Fruit fly (Drosophila melanogaster) whole organism, prepupa: Measurements from ENCODE around the gene CG11674.

Source experiments
- Blimp-1 ChIP-seq: fragments of 200-800 bp; sonication (Bioruptor generic); optimal IDR thresholded peaks from 3 replicates; lab custom pipeline; 2017; ENCODE audit warnings: missing biosample characterization, missing genetic modification characterization, mild to moderate bottlenecking, moderate library complexity, missing genetic modification reagents
- CG10631 ChIP-seq: fragments of 200-800 bp; sonication (Bioruptor generic); optimal IDR thresholded peaks from 2 replicates; lab custom pipeline; 2016; ENCODE audit warnings: missing biosample characterization, missing genetic modification characterization
- CG10669 ChIP-seq: fragments of 200-800 bp; sonication (Bioruptor generic); optimal IDR thresholded peaks from 3 replicates; lab custom pipeline; 2018; ENCODE audit warnings: missing biosample characterization, mild to moderate bottlenecking, missing genetic modification characterization, moderate library complexity
- CG11294 ChIP-seq: fragments of 200-800 bp; sonication (Bioruptor generic); IDR thresholded peaks from 2 replicates; pipeline ENCODE4 v1.3.6; 2022; ENCODE audit warnings: missing biosample characterization, missing genetic modification characterization
- CG11902 ChIP-seq: fragments of 200-800 bp; sonication (Bioruptor generic); optimal IDR thresholded peaks from 3 replicates; lab custom pipeline; 2016; ENCODE audit warnings: missing biosample characterization, missing genetic modification characterization
- CG15336 ChIP-seq: fragments of 200-800 bp; sonication (Bioruptor generic); IDR thresholded peaks from 2 replicates; pipeline ENCODE4 v1.3.6; 2022; ENCODE audit warnings: missing biosample characterization, missing genetic modification characterization
- CG1621 ChIP-seq: fragments of 200-800 bp; sonication (Bioruptor generic); optimal IDR thresholded peaks from 3 replicates; lab custom pipeline; 2018; ENCODE audit warnings: missing biosample characterization, mild to moderate bottlenecking, missing genetic modification characterization
- CG16779 ChIP-seq: fragments of 200-800 bp; sonication (Bioruptor generic); optimal IDR thresholded peaks from 3 replicates; lab custom pipeline; 2017; ENCODE audit warnings: missing biosample characterization, mild to moderate bottlenecking, missing genetic modification characterization
- CG3032 ChIP-seq: fragments of 200-800 bp; optimal IDR thresholded peaks from 2 replicates; lab custom pipeline; 2019; ENCODE audit warnings: missing biosample characterization, mild to moderate bottlenecking, missing genetic modification characterization, moderate library complexity
- CG31627 ChIP-seq: fragments of 200-800 bp; sonication (Bioruptor generic); optimal IDR thresholded peaks from 3 replicates; lab custom pipeline; 2016; ENCODE audit warnings: missing biosample characterization, missing genetic modification characterization
- CG32006 ChIP-seq: fragments of 200-800 bp; sonication (Bioruptor generic); optimal IDR thresholded peaks from 3 replicates; lab custom pipeline; 2017; ENCODE audit warnings: missing biosample characterization, mild to moderate bottlenecking, missing genetic modification characterization
- CG3919 ChIP-seq: fragments of 200-800 bp; sonication (Bioruptor generic); optimal IDR thresholded peaks from 3 replicates; lab custom pipeline; 2016; ENCODE audit warnings: missing biosample characterization, missing genetic modification characterization
- CG4318 ChIP-seq: fragments of 200-800 bp; sonication (Bioruptor generic); optimal IDR thresholded peaks from 3 replicates; lab custom pipeline; 2017; ENCODE audit warnings: missing biosample characterization, mild to moderate bottlenecking, missing genetic modification characterization
- CG6163 ChIP-seq: fragments of 200-800 bp; sonication (Bioruptor generic); IDR thresholded peaks from 3 replicates; pipeline ENCODE4 v1.3.6; 2022; ENCODE audit warnings: missing biosample characterization, missing genetic modification characterization
- CG6276 ChIP-seq: fragments of 200-800 bp; sonication (Bioruptor generic); optimal IDR thresholded peaks from 2 replicates; lab custom pipeline; 2017; ENCODE audit warnings: missing biosample characterization, mild to moderate bottlenecking, missing genetic modification characterization
- CG6792 ChIP-seq: fragments of 200-800 bp; sonication (Bioruptor generic); optimal IDR thresholded peaks from 3 replicates; lab custom pipeline; 2016; ENCODE audit warnings: missing biosample characterization, missing genetic modification characterization
- CG6808 ChIP-seq: fragments of 200-800 bp; sonication (Bioruptor generic); optimal IDR thresholded peaks from 3 replicates; lab custom pipeline; 2017; ENCODE audit warnings: missing biosample characterization, missing genetic modification characterization, mild to moderate bottlenecking, moderate library complexity, missing genetic modification reagents
- CG6854 ChIP-seq: fragments of 200-800 bp; sonication (Bioruptor generic); optimal IDR thresholded peaks from 2 replicates; lab custom pipeline; 2017; ENCODE audit warnings: missing biosample characterization, mild to moderate bottlenecking, missing genetic modification characterization
- CG7368 ChIP-seq: fragments of 200-800 bp; sonication (Bioruptor generic); optimal IDR thresholded peaks from 3 replicates; lab custom pipeline; 2016; ENCODE audit warnings: missing biosample characterization, missing genetic modification characterization
- CG8632 ChIP-seq: fragments of 200-800 bp; sonication (Bioruptor generic); optimal IDR thresholded peaks from 3 replicates; lab custom pipeline; 2016; ENCODE audit warnings: missing biosample characterization, missing genetic modification characterization
- CG9139 ChIP-seq: fragments of 200-800 bp; sonication (Bioruptor generic); optimal IDR thresholded peaks from 3 replicates; lab custom pipeline; 2017; ENCODE audit warnings: missing biosample characterization, mild to moderate bottlenecking, missing genetic modification characterization
- Eip75B ChIP-seq: fragments of 200-800 bp; sonication (Bioruptor generic); optimal IDR thresholded peaks from 3 replicates; lab custom pipeline; 2016; ENCODE audit warnings: missing biosample characterization, missing genetic modification characterization
- Eip78C ChIP-seq: fragments of 200-800 bp; sonication (Bioruptor generic); peaks from one replicate; lab custom pipeline; 2016; ENCODE audit warnings: missing biosample characterization, missing genetic modification characterization
- Eip93F ChIP-seq: fragments of 200-800 bp; sonication (Bioruptor generic); optimal IDR thresholded peaks from 2 replicates; lab custom pipeline; 2016; ENCODE audit warnings: missing biosample characterization, mild to moderate bottlenecking, missing genetic modification characterization
- Ets21C ChIP-seq: fragments of 200-800 bp; sonication (Bioruptor generic); optimal IDR thresholded peaks from 3 replicates; lab custom pipeline; 2016; ENCODE audit warnings: missing biosample characterization, missing genetic modification characterization
- Hr38 ChIP-seq: sonication (Bioruptor generic); optimal IDR thresholded peaks from 2 replicates; lab custom pipeline; 2016; ENCODE audit warnings: missing biosample characterization, missing genetic modification characterization
- Hr39 ChIP-seq: fragments of 200-800 bp; sonication (Bioruptor generic); optimal IDR thresholded peaks from 2 replicates; lab custom pipeline; 2016; ENCODE audit warnings: missing biosample characterization, missing genetic modification characterization
- Lpt ChIP-seq: fragments of 200-800 bp; sonication (Bioruptor generic); optimal IDR thresholded peaks from 3 replicates; lab custom pipeline; 2016; ENCODE audit warnings: missing biosample characterization, missing genetic modification characterization
- Met ChIP-seq: fragments of 200-800 bp; sonication (Bioruptor generic); optimal IDR thresholded peaks from 3 replicates; lab custom pipeline; 2016; ENCODE audit warnings: missing biosample characterization, missing genetic modification characterization
- OdsH ChIP-seq: fragments of 200-800 bp; sonication (Bioruptor generic); optimal IDR thresholded peaks from 3 replicates; lab custom pipeline; 2016; ENCODE audit warnings: missing biosample characterization, missing genetic modification characterization
- Smox ChIP-seq: fragments of 200-800 bp; sonication (Bioruptor generic); optimal IDR thresholded peaks from 3 replicates; lab custom pipeline; 2016; ENCODE audit warnings: missing biosample characterization, missing genetic modification characterization
- Sox102F ChIP-seq: fragments of 200-800 bp; sonication (Bioruptor generic); optimal IDR thresholded peaks from 2 replicates; lab custom pipeline; 2016; ENCODE audit warnings: missing biosample characterization, mild to moderate bottlenecking, missing genetic modification characterization
- Sox14 ChIP-seq: fragments of 200-800 bp; sonication (Bioruptor generic); optimal IDR thresholded peaks from 3 replicates; lab custom pipeline; 2016; ENCODE audit warnings: missing biosample characterization, missing genetic modification characterization
- Sox15 ChIP-seq: fragments of 200-800 bp; sonication (Bioruptor generic); optimal IDR thresholded peaks from 3 replicates; lab custom pipeline; 2016; ENCODE audit warnings: missing biosample characterization, missing genetic modification characterization
- achi ChIP-seq: fragments of 200-800 bp; sonication (Bioruptor generic); optimal IDR thresholded peaks from 3 replicates; lab custom pipeline; 2016; ENCODE audit warnings: missing biosample characterization, missing genetic modification characterization
- acj6 ChIP-seq: fragments of 200-800 bp; sonication (Bioruptor generic); optimal IDR thresholded peaks from 3 replicates; lab custom pipeline; 2016; ENCODE audit warnings: missing biosample characterization, missing genetic modification characterization
- cyc ChIP-seq: fragments of 200-800 bp; sonication (Bioruptor generic); optimal IDR thresholded peaks from 3 replicates; lab custom pipeline; 2016; ENCODE audit warnings: missing biosample characterization, missing genetic modification characterization
- dac ChIP-seq: fragments of 200-800 bp; sonication (Bioruptor generic); optimal IDR thresholded peaks from 2 replicates; lab custom pipeline; 2017; ENCODE audit warnings: missing biosample characterization, mild to moderate bottlenecking, missing genetic modification characterization
- dsx ChIP-seq: fragments of 200-800 bp; optimal IDR thresholded peaks from 3 replicates; lab custom pipeline; 2019; ENCODE audit warnings: missing biosample characterization, mild to moderate bottlenecking, missing genetic modification characterization, moderate library complexity; ENCODE audit not compliant: poor library complexity, severe bottlenecking
- eg ChIP-seq: fragments of 200-800 bp; sonication (Bioruptor generic); IDR thresholded peaks from 3 replicates; pipeline ENCODE4 v1.3.6; 2022; ENCODE audit warnings: missing biosample characterization, missing genetic modification characterization
- esn ChIP-seq: fragments of 200-800 bp; sonication (Bioruptor generic); optimal IDR thresholded peaks from 2 replicates; lab custom pipeline; 2016; ENCODE audit warnings: missing biosample characterization, mild to moderate bottlenecking, missing genetic modification characterization, moderate library complexity
- fd59A ChIP-seq: fragments of 200-800 bp; sonication (Bioruptor generic); optimal IDR thresholded peaks from 2 replicates; lab custom pipeline; 2017; ENCODE audit warnings: missing biosample characterization, mild to moderate bottlenecking, missing genetic modification characterization, missing genetic modification reagents
- fkh ChIP-seq: fragments of 200-800 bp; sonication (Bioruptor generic); optimal IDR thresholded peaks from 3 replicates; lab custom pipeline; 2017; ENCODE audit warnings: missing biosample characterization, mild to moderate bottlenecking, missing genetic modification characterization, moderate library complexity
- lz ChIP-seq: fragments of 200-800 bp; sonication (Bioruptor generic); optimal IDR thresholded peaks from 3 replicates; lab custom pipeline; 2016; ENCODE audit warnings: missing biosample characterization, missing genetic modification characterization
- net ChIP-seq: fragments of 200-800 bp; sonication (Bioruptor generic); optimal IDR thresholded peaks from 3 replicates; lab custom pipeline; 2016; ENCODE audit warnings: missing biosample characterization, missing genetic modification characterization
- pdm3 ChIP-seq: fragments of 200-800 bp; sonication (Bioruptor generic); optimal IDR thresholded peaks from 3 replicates; lab custom pipeline; 2016; ENCODE audit warnings: missing biosample characterization, missing genetic modification characterization
- ss ChIP-seq, 2 experiments: fragments of 200-800 bp; sonication (Bioruptor generic); optimal IDR thresholded peaks; 2 replicates in 1 of 2; 3 replicates in 1 of 2; lab custom pipeline; 2017 to 2018; ENCODE audit warnings: mild to moderate bottlenecking in 2 of 2, missing biosample characterization in 2 of 2, missing genetic modification characterization in 2 of 2, moderate library complexity in 1 of 2
- svp ChIP-seq: fragments of 200-800 bp; sonication (Bioruptor generic); peaks from one replicate; lab custom pipeline; 2016; ENCODE audit warnings: missing biosample characterization, missing genetic modification characterization
- topi ChIP-seq: fragments of 200-800 bp; sonication (Bioruptor generic); optimal IDR thresholded peaks from 3 replicates; lab custom pipeline; 2016; ENCODE audit warnings: missing biosample characterization, missing genetic modification characterization
- vri ChIP-seq: fragments of 200-800 bp; sonication (Bioruptor generic); optimal IDR thresholded peaks from 3 replicates; lab custom pipeline; 2016; ENCODE audit warnings: missing biosample characterization, mild to moderate bottlenecking, missing genetic modification characterization

Gene CG11674

dm6 chrX:14221182-14221581 is 4.5 kb downstream of the CG11674 start:
- TF ChIP-seq net (no peak), Eip78C (GFP tag; lab: Kevin White, UChicago) (peak; percentile 49)
- TF ChIP-seq, all 60 proteins: peak for 1

dm6 chrX:14218045-14218483 is 7.6 kb downstream of the CG11674 start:
- TF ChIP-seq Sox102F (GFP tag; lab: Kevin White, UChicago) (peak; percentile 93), Blimp-1 (peak; percentile 90), CG6276 (GFP tag; lab: Kevin White, UChicago) (peak; percentile 90), CG3032 (peak; percentile 98), cyc (GFP tag; lab: Kevin White, UChicago) (peak; percentile 97), lz (peak; percentile 97), CG3919 (GFP tag; lab: Kevin White, UChicago) (peak; percentile 97), CG31627 (GFP tag; lab: Kevin White, UChicago) (peak; percentile 95), CG6792 (GFP tag; lab: Kevin White, UChicago) (peak; percentile 97), CG4318 (GFP tag; lab: Kevin White, UChicago) (peak; percentile 89), eg (GFP tag; lab: Robert Waterston, UW) (peak; percentile 97), fkh (GFP tag; lab: Kevin White, UChicago) (peak; percentile 44), CG7368 (GFP tag; lab: Kevin White, UChicago) (peak; percentile 96), Met (GFP tag; lab: Kevin White, UChicago) (peak; percentile 98), CG6854 (GFP tag; lab: Kevin White, UChicago) (peak; percentile 97), fd59A (GFP tag; lab: Kevin White, UChicago) (peak; percentile 93), acj6 (GFP tag; lab: Kevin White, UChicago) (peak; percentile 97), CG6808 (GFP tag; lab: Kevin White, UChicago) (peak; percentile 97), CG11902 (GFP tag; lab: Kevin White, UChicago) (peak; percentile 91), Smox (GFP tag; lab: Kevin White, UChicago) (peak; percentile 97), ss (GFP tag; optimal IDR thresholded peaks at IDR 0.05; lab: Kevin White, UChicago) (peak; percentile 97 to 98), svp (GFP tag; lab: Kevin White, UChicago) (peak; percentile 96), CG9139 (GFP tag; lab: Kevin White, UChicago) (peak; percentile 96), Hr38 (GFP tag; lab: Kevin White, UChicago) (no peak), esn (GFP tag; lab: Kevin White, UChicago) (peak; percentile 98), CG10669 (GFP tag; lab: Kevin White, UChicago) (peak; percentile 96), CG32006 (GFP tag; lab: Kevin White, UChicago) (peak; percentile 95), Sox14 (GFP tag; lab: Kevin White, UChicago) (peak; percentile 95), Eip75B (GFP tag; lab: Kevin White, UChicago) (peak; percentile 98), CG8632 (GFP tag; lab: Kevin White, UChicago) (peak; percentile 98), CG10631 (GFP tag; lab: Kevin White, UChicago) (peak; percentile 97), Eip78C (GFP tag; lab: Kevin White, UChicago) (peak; percentile 99), Eip93F (GFP tag; lab: Kevin White, UChicago) (peak; percentile 87), dac (GFP tag; lab: Kevin White, UChicago) (peak; percentile 84), CG6163 (GFP tag; lab: Robert Waterston, UW) (peak; percentile 98), Sox15 (GFP tag; lab: Kevin White, UChicago) (peak; percentile 94), OdsH (GFP tag; lab: Kevin White, UChicago) (peak; percentile 97), CG1621 (tag; lab: Kevin White, UChicago) (peak; percentile 94), CG11294 (GFP tag; lab: Robert Waterston, UW) (peak; percentile 87), CG15336 (GFP tag; lab: Robert Waterston, UW) (peak; percentile 98), CG16779 (tag; lab: Kevin White, UChicago) (peak; percentile 90), topi (GFP tag; lab: Kevin White, UChicago) (peak; percentile 98), net (peak; percentile 97), pdm3 (GFP tag; lab: Kevin White, UChicago) (peak; percentile 96), achi (GFP tag; lab: Kevin White, UChicago) (peak; percentile 96), dsx (GFP tag; lab: Kevin White, UChicago) (peak; percentile 97), vri (peak; percentile 93), Ets21C (GFP tag; lab: Kevin White, UChicago) (peak; percentile 92), Hr39 (GFP tag; lab: Kevin White, UChicago) (peak; percentile 92), Lpt (GFP tag; lab: Kevin White, UChicago) (peak; percentile 96)
